Fruit fly (Drosophila melanogaster): ENCODE measurements around the gene CG6961.

Gene CG6961

DNA sequence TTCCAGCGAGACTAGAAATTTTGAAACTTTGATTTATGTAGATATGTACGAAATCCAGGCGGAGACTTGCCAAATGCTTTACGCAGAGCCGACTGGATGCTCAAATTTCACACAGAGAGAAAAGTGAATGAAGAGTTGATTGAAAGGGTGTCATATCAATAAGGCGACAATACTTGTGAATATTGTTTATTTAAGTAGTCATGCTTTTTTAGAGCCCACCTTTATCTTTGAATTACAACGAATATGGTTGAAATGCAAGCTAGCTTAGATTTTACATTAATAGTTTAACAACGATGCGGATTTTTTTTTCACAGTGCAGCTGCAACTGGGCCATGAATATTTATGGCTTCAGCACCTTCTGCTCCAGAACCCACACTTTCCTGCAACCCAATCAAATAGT, 48.2 kb downstream of the CG6961 start, which contains the start of gene CG6873:
Gene CG6873 (minus strand): TSS at position 101 of the 400 bp plus-strand sequence.
- no peak for TF ChIP-seq CG17801 (GFP tag; optimal IDR thresholded peaks at IDR 0.05; ENCODE audit: partially characterized antibody)
